Worm (Caenorhabditis elegans) whole organism, young adult: ENCODE results near the gene yars-2.

Source experiments
- C17E4.6 ChIP-seq: fragments of 200-800 bp; sonication (Bioruptor generic); IDR thresholded peaks from 2 replicates; pipeline ENCODE4 v1.3.6; 2022; ENCODE audit warnings: missing genetic modification reagents, missing genetic modification characterization, missing compliant biosample characterization
- F39B2.1 ChIP-seq: fragments of 200-800 bp; sonication (Bioruptor generic); IDR thresholded peaks from 2 replicates; pipeline ENCODE4 v1.3.6; 2022; ENCODE audit warnings: missing genetic modification reagents, missing genetic modification characterization, missing compliant biosample characterization
- F49E8.2 ChIP-seq: sonication (generic microtip); optimal IDR thresholded peaks from 3 replicates; lab custom pipeline; 2017; ENCODE audit warnings: missing genetic modification characterization, mild to moderate bottlenecking, missing compliant biosample characterization, antibody characterized with exemption, moderate library complexity; ENCODE audit not compliant: insufficient read depth
- F55B11.4 ChIP-seq: sonication (generic microtip); optimal IDR thresholded peaks from 2 replicates; lab custom pipeline; 2016; ENCODE audit warnings: missing compliant biosample characterization, missing genetic modification characterization, borderline replicate concordance; ENCODE audit not compliant: insufficient read depth
- K12H6.12 ChIP-seq: fragments of 200-800 bp; sonication (Bioruptor generic); optimal IDR thresholded peaks from 2 replicates; lab custom pipeline; 2018; ENCODE audit warnings: mild to moderate bottlenecking, missing genetic modification characterization, missing compliant biosample characterization
- Y53G8AR.9 ChIP-seq: fragments of 200-800 bp; sonication (Bioruptor generic); conservative IDR thresholded peaks from 2 replicates; pipeline ENCODE4 v1.3.6; 2022; ENCODE audit warnings: missing genetic modification reagents, missing genetic modification characterization, missing compliant biosample characterization
- ZK185.1 ChIP-seq: sonication (generic microtip); optimal IDR thresholded peaks from 2 replicates; lab custom pipeline; 2016; ENCODE audit warnings: mild to moderate bottlenecking, missing genetic modification characterization, missing compliant biosample characterization; ENCODE audit not compliant: poor library complexity, severe bottlenecking
- atf-7 ChIP-seq: sonication (generic microtip); optimal IDR thresholded peaks from 2 replicates; lab custom pipeline; 2017; ENCODE audit warnings: mild to moderate bottlenecking, missing genetic modification characterization, missing compliant biosample characterization
- athp-1 ChIP-seq: sonication (generic microtip); optimal IDR thresholded peaks from 2 replicates; lab custom pipeline; 2017; ENCODE audit warnings: mild to moderate bottlenecking, missing genetic modification characterization, missing compliant biosample characterization
- attf-6 ChIP-seq: fragments of 200-800 bp; sonication (Bioruptor generic); IDR thresholded peaks from 2 replicates; pipeline ENCODE4 v1.3.6; 2022; ENCODE audit warnings: missing genetic modification reagents, missing genetic modification characterization, missing compliant biosample characterization
- bed-1 ChIP-seq: fragments of 200-800 bp; sonication (Bioruptor generic); IDR thresholded peaks from 2 replicates; pipeline ENCODE4 v1.3.6; 2022; ENCODE audit warnings: missing genetic modification reagents, missing genetic modification characterization, missing compliant biosample characterization
- ccch-3 ChIP-seq: fragments of 200-800 bp; sonication (Bioruptor generic); optimal IDR thresholded peaks from 2 replicates; lab custom pipeline; 2018; ENCODE audit warnings: mild to moderate bottlenecking, missing genetic modification characterization, missing compliant biosample characterization
- cebp-2 ChIP-seq: fragments of 200-800 bp; sonication (Bioruptor generic); IDR thresholded peaks from 2 replicates; pipeline ENCODE4 v1.3.6; 2022; ENCODE audit warnings: missing genetic modification characterization, missing compliant biosample characterization
- ceh-100 ChIP-seq: fragments of 200-800 bp; sonication (Bioruptor generic); IDR thresholded peaks from 2 replicates; pipeline ENCODE4 v1.3.6; 2022; ENCODE audit warnings: missing genetic modification reagents, missing genetic modification characterization, missing compliant biosample characterization
- ceh-27 ChIP-seq: fragments of 200-800 bp; sonication (Bioruptor generic); optimal IDR thresholded peaks from 2 replicates; lab custom pipeline; 2018; ENCODE audit warnings: mild to moderate bottlenecking, missing genetic modification characterization, moderate library complexity, missing compliant biosample characterization
- ceh-91 ChIP-seq: fragments of 200-800 bp; sonication (Bioruptor generic); IDR thresholded peaks from 2 replicates; pipeline ENCODE4 v1.3.6; 2022; ENCODE audit warnings: missing genetic modification reagents, missing genetic modification characterization, missing compliant biosample characterization
- efl-1 ChIP-seq: fragments of 150-350 bp; optimal IDR thresholded peaks from 2 replicates; lab custom pipeline; 2014; ENCODE audit warnings: missing biosample characterization, missing genetic modification reagents, missing genetic modification characterization
- egl-44 ChIP-seq: fragments of 200-800 bp; sonication (Bioruptor generic); IDR thresholded peaks from 2 replicates; pipeline ENCODE4 v1.3.6; 2022; ENCODE audit warnings: missing genetic modification reagents, missing genetic modification characterization, missing compliant biosample characterization
- egrh-3 ChIP-seq: fragments of 200-800 bp; sonication (Bioruptor generic); IDR thresholded peaks from 2 replicates; pipeline ENCODE4 v1.3.6; 2022; ENCODE audit warnings: missing genetic modification reagents, missing genetic modification characterization, missing compliant biosample characterization
- hlh-12 ChIP-seq: sonication (generic microtip); optimal IDR thresholded peaks from 2 replicates; lab custom pipeline; 2016; ENCODE audit warnings: missing genetic modification characterization, missing compliant biosample characterization
- hsf-1 ChIP-seq: fragments of 200-800 bp; sonication (Bioruptor generic); IDR thresholded peaks from 2 replicates; pipeline ENCODE4 v1.3.6; 2022; ENCODE audit warnings: missing genetic modification reagents, missing genetic modification characterization, missing compliant biosample characterization
- lin-35 ChIP-seq, 3 experiments: fragments of 150-350 bp in 2 of 3; sonication (generic microtip) in 1 of 3; optimal IDR thresholded peaks; 2 replicates each; lab custom pipeline; 2014 to 2018; ENCODE audit warnings: missing biosample characterization in 3 of 3, missing genetic modification characterization in 3 of 3, missing genetic modification reagents in 3 of 3
- lsl-1 ChIP-seq: fragments of 200-800 bp; sonication (Bioruptor generic); optimal IDR thresholded peaks from 2 replicates; lab custom pipeline; 2018; ENCODE audit warnings: mild to moderate bottlenecking, missing genetic modification characterization, moderate library complexity, missing compliant biosample characterization
- lsy-27 ChIP-seq: sonication (generic microtip); optimal IDR thresholded peaks from 2 replicates; lab custom pipeline; 2017; ENCODE audit warnings: missing genetic modification characterization, mild to moderate bottlenecking, missing compliant biosample characterization, antibody characterized with exemption, missing genotype, borderline replicate concordance; ENCODE audit not compliant: insufficient read depth
- madf-6 ChIP-seq: fragments of 200-800 bp; sonication (Bioruptor generic); IDR thresholded peaks from 2 replicates; pipeline ENCODE4 v1.3.6; 2022; ENCODE audit warnings: missing genetic modification reagents, missing genetic modification characterization, missing compliant biosample characterization
- mcd-1 ChIP-seq: fragments of 200-800 bp; sonication (Bioruptor generic); IDR thresholded peaks from 2 replicates; pipeline ENCODE4 v1.3.6; 2022; ENCODE audit warnings: missing genetic modification reagents, missing genetic modification characterization, missing compliant biosample characterization
- mes-4 ChIP-seq: sonication (generic microtip); optimal IDR thresholded peaks from 2 replicates; lab custom pipeline; 2016; ENCODE audit warnings: missing genotype, missing genetic modification characterization, missing compliant biosample characterization
- mxl-1 ChIP-seq: sonication (generic microtip); optimal IDR thresholded peaks from 2 replicates; lab custom pipeline; 2016; ENCODE audit warnings: missing genetic modification characterization, missing compliant biosample characterization
- nfya-1 ChIP-seq: sonication (generic microtip); optimal IDR thresholded peaks from 2 replicates; lab custom pipeline; 2017; ENCODE audit warnings: antibody characterized with exemption, missing compliant biosample characterization, missing genetic modification characterization, borderline replicate concordance; ENCODE audit not compliant: insufficient read depth
- nfyb-1 ChIP-seq: fragments of 200-800 bp; sonication (Bioruptor generic); IDR thresholded peaks from 2 replicates; pipeline ENCODE4 v1.3.6; 2022; ENCODE audit warnings: missing genetic modification reagents, missing genetic modification characterization, missing compliant biosample characterization
- nhr-27 ChIP-seq: fragments of 200-800 bp; sonication (Bioruptor generic); optimal IDR thresholded peaks from 2 replicates; lab custom pipeline; 2018; ENCODE audit warnings: mild to moderate bottlenecking, missing genetic modification characterization, moderate library complexity, missing compliant biosample characterization
- pbrm-1 ChIP-seq: fragments of 200-800 bp; sonication (Bioruptor generic); IDR thresholded peaks from 2 replicates; pipeline ENCODE4 v1.3.6; 2022; ENCODE audit warnings: missing genetic modification reagents, missing genetic modification characterization, missing compliant biosample characterization
- rcor-1 ChIP-seq: fragments of 200-800 bp; sonication (Bioruptor generic); IDR thresholded peaks from 2 replicates; pipeline ENCODE4 v1.3.6; 2022; ENCODE audit warnings: missing genetic modification reagents, missing genetic modification characterization, missing compliant biosample characterization
- snpc-3.4 ChIP-seq: sonication (generic microtip); optimal IDR thresholded peaks from 2 replicates; lab custom pipeline; 2017; ENCODE audit warnings: missing genetic modification characterization, mild to moderate bottlenecking, missing compliant biosample characterization, antibody characterized with exemption, moderate library complexity, missing genotype, missing genetic modification reagents
- snpc-4 ChIP-seq, 5 experiments: fragments of 150-350 bp in 1 of 5; sonication (generic microtip) in 4 of 5; optimal IDR thresholded peaks; 2 replicates each; lab custom pipeline; 2014 to 2018; ENCODE audit warnings: missing genetic modification characterization in 5 of 5, missing biosample characterization in 3 of 5, antibody characterized with exemption in 2 of 5, mild to moderate bottlenecking in 2 of 5, missing compliant biosample characterization in 2 of 5, missing genotype in 2 of 5, moderate library complexity in 2 of 5, missing genetic modification reagents in 1 of 5
- sptf-2 ChIP-seq: fragments of 200-800 bp; sonication (Bioruptor generic); optimal IDR thresholded peaks from 2 replicates; lab custom pipeline; 2018; ENCODE audit warnings: mild to moderate bottlenecking, missing genetic modification characterization, missing compliant biosample characterization
- tbp1 ChIP-seq: fragments of 200-800 bp; sonication (Bioruptor generic); optimal IDR thresholded peaks from 2 replicates; lab custom pipeline; 2018; ENCODE audit warnings: mild to moderate bottlenecking, missing genetic modification characterization, missing compliant biosample characterization
- unc-130 ChIP-seq: sonication (generic microtip); optimal IDR thresholded peaks from 2 replicates; lab custom pipeline; 2016; ENCODE audit warnings: missing genetic modification reagents, missing genetic modification characterization, missing compliant biosample characterization
- zfh-2 ChIP-seq: fragments of 200-800 bp; sonication (Bioruptor generic); conservative IDR thresholded peaks from 2 replicates; pipeline ENCODE4 v1.3.6; 2022; ENCODE audit warnings: missing genetic modification reagents, missing genetic modification characterization, missing compliant biosample characterization
- ztf-26 ChIP-seq: sonication (generic microtip); optimal IDR thresholded peaks from 2 replicates; lab custom pipeline; 2017; ENCODE audit warnings: missing genetic modification characterization, missing compliant biosample characterization

The yars-2 gene

ce11 chrIV:4749728-4750278 lies 37.4 kb upstream of the yars-2 start, which contains the start of the genes rpl-20 and Y17G9B.5 (continued):
- TF ChIP-seq F49E8.2 (tag; lab: Kevin White, UChicago) (peak; percentile 98), lsy-27 (tag; lab: Kevin White, UChicago) (peak; percentile 71), ceh-100 (GFP tag; lab: Robert Waterston, UW) (peak; percentile 94), ccch-3 (GFP tag; lab: Kevin White, UChicago) (peak; percentile 68), nfyb-1 (GFP tag; lab: Robert Waterston, UW) (peak; percentile 99), hsf-1 (GFP tag; lab: Robert Waterston, UW) (peak; percentile 97), sptf-2 (GFP tag; lab: Kevin White, UChicago) (peak; percentile 84), cebp-2 (peak; percentile 98), ceh-91 (GFP tag; lab: Robert Waterston, UW) (peak; percentile 99), nfya-1 (tag; lab: Kevin White, UChicago) (no peak), lsl-1 (GFP tag; lab: Kevin White, UChicago) (peak; percentile 100)

- TF ChIP-seq nfyb-1 (GFP tag; lab: Robert Waterston, UW) (peak; percentile 5; the same call in 1 of the 2 replicates), sptf-2 (GFP tag; lab: Kevin White, UChicago) (no peak), zfh-2 (peak; percentile 75), hlh-12 (tag; lab: Kevin White, UChicago) (no peak), athp-1 (tag; lab: Kevin White, UChicago) (no peak), pbrm-1 (GFP tag; lab: Robert Waterston, UW) (no peak), hsf-1 (GFP tag; lab: Robert Waterston, UW) (no peak), egrh-3 (GFP tag; lab: Robert Waterston, UW) (0 out of 2 replicates have a peak, but pooled peaks have one; percentile 4), nhr-27 (tag; lab: Kevin White, UChicago) (no peak), C17E4.6 (GFP tag; lab: Robert Waterston, UW) (no peak)
Observed at ce11 chrIV:4749155-4749554, 36.7 kb upstream of the yars-2 start.

ce11 chrIV:4748408-4749105 lies 36.1 kb upstream of the yars-2 start, which contains the start of gene cyc-2.1:
TSS of gene cyc-2.1 (minus strand) at chrIV:4749012.
- TF ChIP-seq bed-1 (GFP tag; lab: Robert Waterston, UW): no peak
- TF ChIP-seq egl-44: 0 out of 2 replicates have a peak, but pooled peaks have one; percentile 39
- TF ChIP-seq Y53G8AR.9 (GFP tag; lab: Robert Waterston, UW): peak; percentile 82
- TF ChIP-seq ceh-27 (GFP tag; lab: Kevin White, UChicago): peak; percentile 20
- TF ChIP-seq mxl-1: no peak
- no peak for TF ChIP-seq hlh-12 (tag; lab: Kevin White, UChicago)
- peak; percentile 81 for TF ChIP-seq madf-6 (GFP tag; lab: Robert Waterston, UW)
- TF ChIP-seq zfh-2: peak; percentile 93
- peak; percentile 92 for TF ChIP-seq snpc-3.4
- TF ChIP-seq lin-35 (GFP tag; optimal IDR thresholded peaks at IDR 0.05; lab: Kevin White, UChicago): peak in 1 of 3 experiments; percentile 51
- TF ChIP-seq F55B11.4 (tag; lab: Kevin White, UChicago): no peak
- TF ChIP-seq mcd-1 (GFP tag; lab: Robert Waterston, UW): peak; percentile 81
- TF ChIP-seq C17E4.6 (GFP tag; lab: Robert Waterston, UW): 0 out of 2 replicates have a peak, but pooled peaks have one; percentile 13
- peak; percentile 30 for TF ChIP-seq snpc-4 (GFP tag; optimal IDR thresholded peaks at IDR 0.05; lab: Kevin White, UChicago)
- peak in 3 of 4 experiments; percentile 43 to 73 (median 59) for TF ChIP-seq snpc-4 (tag; optimal IDR thresholded peaks at IDR 0.05; lab: Kevin White, UChicago)
- peak; percentile 72 for TF ChIP-seq ztf-26 (tag; lab: Kevin White, UChicago)
- TF ChIP-seq mes-4 (tag; lab: Kevin White, UChicago): peak; percentile 6
- TF ChIP-seq ceh-100 (GFP tag; lab: Robert Waterston, UW): peak; percentile 38
- peak; percentile 5 for TF ChIP-seq efl-1 (GFP tag; lab: Kevin White, UChicago)
- peak; percentile 49 for TF ChIP-seq ZK185.1
- TF ChIP-seq atf-7 (tag; lab: Kevin White, UChicago): peak; percentile 67
- TF ChIP-seq F39B2.1 (GFP tag; lab: Robert Waterston, UW): peak; percentile 83
- peak; percentile 84 for TF ChIP-seq attf-6
- peak; percentile 59 for TF ChIP-seq tbp1 (GFP tag; lab: Kevin White, UChicago)
- peak; percentile 43 for TF ChIP-seq unc-130
- peak; percentile 61; the same call in 1 of the 2 replicates for TF ChIP-seq rcor-1 (GFP tag; lab: Robert Waterston, UW)
- peak; percentile 45 for TF ChIP-seq K12H6.12
